Fruit fly (Drosophila melanogaster): ENCODE measurements around the gene sbm.
A peak's percentile ranks its signal among the peaks of the same experiment; 100 is the strongest.

Gene sbm

dm6 chrX:14602421-14602846 lies at the start of gene sbm (continued):
- peak; percentile 9 for TF ChIP-seq fd96Cb (tag; optimal IDR thresholded peaks at IDR 0.05)
- TF ChIP-seq dysf (GFP tag; IDR thresholded peaks at IDR 0.05) = peak; percentile 50; the same call in 1 of the 3 replicates
- TF ChIP-seq CG11696 (GFP tag; IDR thresholded peaks at IDR 0.05) = peak; percentile 74
- peak; percentile 57 for TF ChIP-seq sisA (GFP tag; IDR thresholded peaks at IDR 0.05)
- TF ChIP-seq stc (GFP tag; IDR thresholded peaks at IDR 0.05) = no peak
- TF ChIP-seq trh (GFP tag; optimal IDR thresholded peaks at IDR 0.05) = no peak
- TF ChIP-seq CG2202 (tag; optimal IDR thresholded peaks at IDR 0.05) = no peak
- TF ChIP-seq exex (tag; optimal IDR thresholded peaks at IDR 0.05) = no peak
- no peak for TF ChIP-seq cg (GFP tag; optimal IDR thresholded peaks at IDR 0.05)
- TF ChIP-seq CG11085 (GFP tag; IDR thresholded peaks at IDR 0.05) = no peak
- peak; percentile 59 for TF ChIP-seq knrl (GFP tag; IDR thresholded peaks at IDR 0.05; ENCODE audit: partially characterized antibody)
- no peak for TF ChIP-seq CG31388 (GFP tag; optimal IDR thresholded peaks at IDR 0.05)
- peak; percentile 87 for TF ChIP-seq row (GFP tag; IDR thresholded peaks at IDR 0.05)
- peak; percentile 35 for TF ChIP-seq CG4424 (GFP tag; optimal IDR thresholded peaks at IDR 0.05)
- TF ChIP-seq unc-4 (GFP tag; IDR thresholded peaks at IDR 0.05; ENCODE audit: partially characterized antibody) = peak; percentile 56
- no peak for TF ChIP-seq seq (GFP tag; IDR thresholded peaks at IDR 0.05)
- TF ChIP-seq tll (GFP tag; optimal IDR thresholded peaks at IDR 0.05) = no peak
- TF ChIP-seq CG8765 (GFP tag; IDR thresholded peaks at IDR 0.05) = no peak
- TF ChIP-seq CG9609 (GFP tag; optimal IDR thresholded peaks at IDR 0.05) = peak; percentile 69
- TF ChIP-seq mam (GFP tag; optimal IDR thresholded peaks at IDR 0.05) = peak; percentile 63
- no peak for TF ChIP-seq ac (GFP tag; optimal IDR thresholded peaks at IDR 0.05)
- TF ChIP-seq YL-1 (GFP tag; optimal IDR thresholded peaks at IDR 0.05) = no peak
- no peak for TF ChIP-seq TFAM (GFP tag; optimal IDR thresholded peaks at IDR 0.05)
- TF ChIP-seq ham (GFP tag; IDR thresholded peaks at IDR 0.05) = no peak
- TF ChIP-seq ftz-f1 (GFP tag; optimal IDR thresholded peaks at IDR 0.05) = no peak
- TF ChIP-seq CG13624 (GFP tag; optimal IDR thresholded peaks at IDR 0.05) = peak; percentile 44
- TF ChIP-seq CG6254 (GFP tag; optimal IDR thresholded peaks at IDR 0.05) = no peak
- TF ChIP-seq ATbp (GFP tag; optimal IDR thresholded peaks at IDR 0.05) = no peak
- peak; percentile 53 for TF ChIP-seq ind (GFP tag; optimal IDR thresholded peaks at IDR 0.05)
- TF ChIP-seq bcd (GFP tag; optimal IDR thresholded peaks at IDR 0.05) = peak; percentile 41
- peak; percentile 20 for TF ChIP-seq Ets97D (GFP tag; optimal IDR thresholded peaks at IDR 0.05)
- TF ChIP-seq lmd (GFP tag; IDR thresholded peaks at IDR 0.05) = peak; percentile 66
- no peak for TF ChIP-seq Nf-YA (GFP tag; IDR thresholded peaks at IDR 0.05)
- TF ChIP-seq Mrtf (GFP tag; IDR thresholded peaks at IDR 0.05) = peak; percentile 75
- TF ChIP-seq CG8388 (GFP tag; optimal IDR thresholded peaks at IDR 0.05) = no peak
- no peak for TF ChIP-seq CG4730 (GFP tag; IDR thresholded peaks at IDR 0.05)
- TF ChIP-seq dpn (GFP tag; optimal IDR thresholded peaks at IDR 0.05) = peak in 1 of 2 experiments; percentile 57
- no peak for TF ChIP-seq CG9727 (GFP tag; optimal IDR thresholded peaks at IDR 0.05)
- peak; percentile 50; the same call in 1 of the 3 replicates for TF ChIP-seq tgo (GFP tag; IDR thresholded peaks at IDR 0.05)
- TF ChIP-seq Asciz (GFP tag; optimal IDR thresholded peaks at IDR 0.05) = no peak
- TF ChIP-seq Tbp (GFP tag; optimal IDR thresholded peaks at IDR 0.05) = no peak
- TF ChIP-seq sqz (GFP tag; optimal IDR thresholded peaks at IDR 0.05) = no peak
- peak; percentile 38 for TF ChIP-seq CG3281 (GFP tag; optimal IDR thresholded peaks at IDR 0.05)
- TF ChIP-seq klu (GFP tag; IDR thresholded peaks at IDR 0.05) = no peak
- no peak for TF ChIP-seq CG9797 (GFP tag; optimal IDR thresholded peaks at IDR 0.05)
- TF ChIP-seq bab2 (GFP tag; optimal IDR thresholded peaks at IDR 0.05) = peak; percentile 53
- TF ChIP-seq fru (optimal IDR thresholded peaks at IDR 0.05) = no peak
- TF ChIP-seq peb (GFP tag; IDR thresholded peaks at IDR 0.05) = no peak; the same call in 1 of the 2 replicates
- TF ChIP-seq CG17328 (GFP tag; IDR thresholded peaks at IDR 0.05) = peak; percentile 47; the same call in 1 of the 2 replicates
- TF ChIP-seq Hmx (GFP tag; optimal IDR thresholded peaks at IDR 0.05) = no peak
- no peak for TF ChIP-seq crc (GFP tag; optimal IDR thresholded peaks at IDR 0.05)
- TF ChIP-seq CG7987 (GFP tag; optimal IDR thresholded peaks at IDR 0.05) = no peak
- peak; percentile 59 for TF ChIP-seq pum (GFP tag; optimal IDR thresholded peaks at IDR 0.05)
